Worm (Caenorhabditis elegans) whole organism, midembryonic: Measurements from ENCODE around the gene C27B7.2.

Experiments used
- T22C8.4 ChIP-seq: fragments of 200-800 bp; sonication (Bioruptor generic); IDR thresholded peaks from 2 replicates; pipeline ENCODE4 v1.3.6; 2022; ENCODE audit warnings: missing genetic modification characterization, missing compliant biosample characterization
- flt-1 ChIP-seq: fragments of 200-800 bp; sonication (Bioruptor generic); IDR thresholded peaks from 2 replicates; pipeline ENCODE4 v1.3.6; 2022; ENCODE audit warnings: missing genetic modification characterization, missing compliant biosample characterization
- klf-2 ChIP-seq: fragments of 200-800 bp; sonication (Bioruptor generic); conservative IDR thresholded peaks from 2 replicates; pipeline ENCODE4 v1.3.6; 2022; ENCODE audit warnings: missing genetic modification reagents, missing genetic modification characterization, missing compliant biosample characterization
- med-1 ChIP-seq: sonication (generic microtip); optimal IDR thresholded peaks from 2 replicates; lab custom pipeline; 2017; ENCODE audit warnings: missing genetic modification characterization, mild to moderate bottlenecking, missing compliant biosample characterization, antibody characterized with exemption, missing genetic modification reagents; ENCODE audit not compliant: insufficient read depth
- ref-1 ChIP-seq: fragments of 200-800 bp; sonication (Bioruptor generic); conservative IDR thresholded peaks from 2 replicates; pipeline ENCODE4 v1.3.6; 2022; ENCODE audit warnings: missing genetic modification reagents, missing genetic modification characterization, missing compliant biosample characterization
- tab-1 ChIP-seq: fragments of 200-800 bp; sonication (Bioruptor generic); IDR thresholded peaks from 2 replicates; pipeline ENCODE4 v1.3.6; 2022; ENCODE audit warnings: missing genetic modification characterization, missing compliant biosample characterization
- ztf-23 ChIP-seq: fragments of 200-800 bp; sonication (Bioruptor generic); IDR thresholded peaks from 2 replicates; pipeline ENCODE4 v1.3.6; 2022; ENCODE audit warnings: missing genetic modification reagents, missing genetic modification characterization, missing compliant biosample characterization
- ztf-29 ChIP-seq: fragments of 200-800 bp; sonication (Bioruptor generic); IDR thresholded peaks from 2 replicates; pipeline ENCODE4 v1.3.6; 2022; ENCODE audit warnings: missing genetic modification reagents, missing genetic modification characterization, missing compliant biosample characterization

DNA sequence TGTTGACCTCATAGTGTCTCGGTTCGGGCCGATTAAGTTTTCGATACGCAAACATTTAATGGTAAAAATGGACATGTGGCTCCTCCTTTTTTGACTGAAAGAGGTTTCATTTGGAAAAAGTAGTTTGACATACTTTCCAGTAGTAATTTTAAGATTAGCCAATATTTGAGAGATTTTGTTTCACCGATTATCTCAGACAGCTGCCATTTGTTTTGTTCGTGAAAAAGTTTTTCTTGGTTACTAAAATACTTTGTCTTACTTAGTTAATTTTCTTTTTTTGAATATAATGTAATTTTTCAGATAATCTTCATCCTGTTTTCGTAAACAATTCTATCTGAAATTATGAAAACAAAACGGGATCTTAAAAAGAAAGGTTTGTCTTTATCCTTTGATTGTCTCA lies 6.4 kb upstream of the C27B7.2 start, which contains the start of gene C09G9.5:
- no peak for TF ChIP-seq ref-1 (GFP tag; lab: Robert Waterston, UW)
- TF ChIP-seq med-1, result no peak
- no peak for TF ChIP-seq flt-1 (GFP tag; lab: Robert Waterston, UW)
- TF ChIP-seq klf-2 (GFP tag; lab: Robert Waterston, UW), result no peak
- no peak for TF ChIP-seq ztf-23 (GFP tag; lab: Robert Waterston, UW)
- no peak for TF ChIP-seq ztf-29
- TF ChIP-seq tab-1 (GFP tag; lab: Robert Waterston, UW), result no peak
- TF ChIP-seq T22C8.4 (GFP tag; lab: Robert Waterston, UW), result no peak
